Worm (Caenorhabditis elegans) whole organism, L2 larva: ENCODE data around the gene srbc-30.

Source experiments
- alr-1 ChIP-seq: fragments of 150-350 bp; optimal IDR thresholded peaks from 2 replicates; lab custom pipeline; 2014; ENCODE audit warnings: missing biosample characterization, missing genetic modification characterization
- aly-2 ChIP-seq: fragments of 150-350 bp; optimal IDR thresholded peaks from 2 replicates; lab custom pipeline; 2014; ENCODE audit warnings: missing biosample characterization, missing genetic modification characterization
- nhr-11 ChIP-seq: fragments of 150-350 bp; optimal IDR thresholded peaks from 2 replicates; lab custom pipeline; 2014; ENCODE audit warnings: missing biosample characterization, missing genetic modification characterization
- nhr-12 ChIP-seq: fragments of 150-350 bp; optimal IDR thresholded peaks from 2 replicates; lab custom pipeline; 2014; ENCODE audit warnings: missing biosample characterization, missing genetic modification characterization
- snpc-4 ChIP-seq: fragments of 150-350 bp; optimal IDR thresholded peaks from 2 replicates; lab custom pipeline; 2014; ENCODE audit warnings: missing biosample characterization, missing genetic modification characterization

DNA sequence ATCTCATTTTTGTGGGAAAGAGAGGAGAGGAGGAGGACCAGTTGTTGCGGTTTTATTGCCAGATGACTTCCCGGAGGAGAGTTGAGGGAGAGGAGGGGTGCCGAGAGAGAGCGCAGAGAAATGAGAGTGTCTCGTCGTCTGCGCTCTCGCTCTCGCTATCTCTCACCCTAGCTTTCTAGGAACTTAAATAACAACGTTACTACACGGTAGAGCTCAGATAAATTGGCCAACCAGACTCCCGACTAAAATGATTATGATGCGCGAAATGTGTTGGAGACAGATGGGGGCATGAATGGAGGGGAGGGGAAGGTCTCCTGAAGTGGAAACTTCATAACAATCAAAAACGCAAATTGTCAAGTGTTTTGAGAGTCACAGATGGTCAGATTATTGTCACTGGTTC is 25.6 kb downstream of the srbc-30 start:
- TF ChIP-seq nhr-11 (tag; lab: Kevin White, UChicago): no peak
- TF ChIP-seq aly-2 (tag; lab: Kevin White, UChicago): no peak
- TF ChIP-seq snpc-4: no peak
- TF ChIP-seq alr-1 (tag; lab: Kevin White, UChicago): no peak
- no peak for TF ChIP-seq nhr-12
